Fruit fly (Drosophila melanogaster) whole organism, wandering third instar larva: ENCODE data around the gene CG18179.

Experiments
- Dfd ChIP-seq: fragments of >200 bp; optimal IDR thresholded peaks from 2 replicates; lab custom pipeline; 2017; ENCODE audit warnings: missing biosample characterization, missing genetic modification characterization
- Myc ChIP-seq: fragments of >200 bp; optimal IDR thresholded peaks from 2 replicates; lab custom pipeline; 2017
- OdsH ChIP-seq: fragments of 200-800 bp; sonication (Bioruptor generic); optimal IDR thresholded peaks from 2 replicates; lab custom pipeline; 2016; ENCODE audit warnings: missing biosample characterization, mild to moderate bottlenecking, missing genetic modification characterization
- Rel ChIP-seq, 2 experiments: fragments of 200-800 bp; sonication (Bioruptor generic) in 1 of 2; optimal IDR thresholded peaks; 2 replicates in 1 of 2; 3 replicates in 1 of 2; lab custom pipeline; 2016 to 2019; ENCODE audit warnings: mild to moderate bottlenecking in 2 of 2, missing biosample characterization in 2 of 2, missing genetic modification characterization in 2 of 2, moderate library complexity in 1 of 2
- dl ChIP-seq, 2 experiments: fragments of 175-275, 200-275 bp in 1 of 2; fragments of 200-275 bp in 1 of 2; sonication (Bioruptor generic); optimal IDR thresholded peaks; lab custom pipeline; 2018; ENCODE audit warnings: mild to moderate bottlenecking in 2 of 2, missing biosample characterization in 2 of 2, missing genetic modification characterization in 2 of 2, moderate library complexity in 2 of 2; ENCODE audit not compliant: partially characterized antibody in 2 of 2, insufficient read depth in 1 of 2
- dsf ChIP-seq: sonication (Bioruptor generic); optimal IDR thresholded peaks from 2 replicates; lab custom pipeline; 2016; ENCODE audit warnings: missing biosample characterization, missing genetic modification characterization, borderline replicate concordance
- foxo ChIP-seq, 2 experiments: fragments of 200-800 bp; sonication (Bioruptor generic); optimal IDR thresholded peaks; 2 replicates in 1 of 2; 3 replicates in 1 of 2; lab custom pipeline; 2016 to 2017; ENCODE audit warnings: missing biosample characterization in 2 of 2, missing genetic modification characterization in 2 of 2
- psq ChIP-seq: fragments of 200-800 bp; sonication (Bioruptor generic); optimal IDR thresholded peaks from 3 replicates; lab custom pipeline; 2017; ENCODE audit warnings: missing biosample characterization, mild to moderate bottlenecking, missing genetic modification characterization, moderate library complexity
- sv ChIP-seq: fragments of 200-800 bp; sonication (Bioruptor generic); optimal IDR thresholded peaks from 3 replicates; lab custom pipeline; 2016; ENCODE audit warnings: missing biosample characterization, missing genetic modification characterization
- usp ChIP-seq: fragments of >200 bp; optimal IDR thresholded peaks from 2 replicates; lab custom pipeline; 2017; ENCODE audit warnings: missing biosample characterization, missing genetic modification characterization

DNA sequence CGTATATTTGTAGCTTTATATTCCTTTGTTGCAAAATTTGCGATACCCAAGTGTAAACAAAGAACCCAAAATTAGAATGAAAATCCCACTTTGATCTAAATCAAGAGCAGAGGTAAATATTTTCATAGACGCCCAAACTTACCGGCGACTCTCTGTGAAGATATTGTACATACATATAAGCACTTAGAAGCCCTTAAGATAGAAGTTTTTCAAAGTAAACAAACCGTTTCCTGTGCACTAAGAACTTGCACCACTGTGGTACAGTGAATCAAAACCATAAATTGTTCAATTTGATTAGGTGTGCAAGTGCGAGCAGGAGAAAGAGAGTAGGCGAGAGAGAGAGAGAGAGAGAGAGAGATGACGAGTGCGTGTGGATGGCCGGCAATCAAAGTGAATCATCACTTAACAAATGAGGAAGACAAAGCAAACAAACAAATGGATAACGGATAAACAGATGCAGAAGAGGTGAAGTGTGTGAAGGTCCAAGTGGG lies 39.0 kb downstream of the CG18179 start:
- TF ChIP-seq Myc (no peak), dsf (no peak), OdsH (no peak), Rel (GFP tag; optimal IDR thresholded peaks at IDR 0.05; lab: Kevin White, UChicago) (no peak), Rel (tag; optimal IDR thresholded peaks at IDR 0.05; lab: Kevin White, UChicago) (peak; percentile 5), usp (GFP tag; lab: Kevin White, UChicago) (no peak), sv (GFP tag; lab: Kevin White, UChicago) (no peak), Dfd (GFP tag; lab: Kevin White, UChicago) (no peak), dl (GFP tag; optimal IDR thresholded peaks at IDR 0.05; lab: Kevin White, UChicago; ENCODE audit: insufficient read depth in 1 of 2, partially characterized antibody in 2 of 2) (no peak), psq (peak; percentile 71), foxo (GFP tag; optimal IDR thresholded peaks at IDR 0.05; lab: Kevin White, UChicago) (peak in 1 of 2 experiments; percentile 29)
